Fruit fly (Drosophila melanogaster): Measurements from ENCODE around the gene CG33920.

Gene CG33920

dm6 chr3R:31064653-31065322 lies 19.9 kb upstream of the CG33920 start, which contains the start of gene Sox100B (continued):
- TF ChIP-seq jumu (GFP tag; optimal IDR thresholded peaks at IDR 0.05) (peak; percentile 3), dpn (GFP tag; optimal IDR thresholded peaks at IDR 0.05) (peak in 1 of 2 experiments; percentile 37), Xbp1 (GFP tag; optimal IDR thresholded peaks at IDR 0.05) (peak; percentile 45), tio (GFP tag; optimal IDR thresholded peaks at IDR 0.05) (no peak), CG8924 (tag; optimal IDR thresholded peaks at IDR 0.05) (peak; percentile 76), CG17359 (tag; optimal IDR thresholded peaks at IDR 0.05) (peak; percentile 56), dysf (GFP tag; IDR thresholded peaks at IDR 0.05) (peak; percentile 73), Camta (GFP tag; optimal IDR thresholded peaks at IDR 0.05) (peak; percentile 18), fd102C (GFP tag; optimal IDR thresholded peaks at IDR 0.05) (peak; percentile 40), CG3995 (GFP tag; optimal IDR thresholded peaks at IDR 0.05) (no peak), jing (GFP tag; optimal IDR thresholded peaks at IDR 0.05) (no peak), her (GFP tag; optimal IDR thresholded peaks at IDR 0.05) (no peak), CG15479 (GFP tag; optimal IDR thresholded peaks at IDR 0.05) (no peak), en (GFP tag; optimal IDR thresholded peaks at IDR 0.05) (no peak), Neu2 (GFP tag; optimal IDR thresholded peaks at IDR 0.05; ENCODE audit: borderline replicate concordance) (no peak), CG10543 (GFP tag; optimal IDR thresholded peaks at IDR 0.05) (peak; percentile 24), CG2875 (GFP tag; optimal IDR thresholded peaks at IDR 0.05) (no peak), CG14710 (tag; optimal IDR thresholded peaks at IDR 0.05) (peak; percentile 84), Hsf (GFP tag; optimal IDR thresholded peaks at IDR 0.05) (peak; percentile 64), br (optimal IDR thresholded peaks at IDR 0.05) (no peak), sd (tag; optimal IDR thresholded peaks at IDR 0.05) (no peak), ERR (GFP tag; optimal IDR thresholded peaks at IDR 0.05) (no peak), sima (GFP tag; optimal IDR thresholded peaks at IDR 0.05) (no peak), h (optimal IDR thresholded peaks at IDR 0.05) (no peak), fd96Cb (tag; optimal IDR thresholded peaks at IDR 0.05) (peak; percentile 78), CG30020 (tag; optimal IDR thresholded peaks at IDR 0.05) (no peak), Nf-YC (tag; optimal IDR thresholded peaks at IDR 0.05) (peak; percentile 83), MBD-R2 (GFP tag; IDR thresholded peaks at IDR 0.05) (no peak), lbe (GFP tag; optimal IDR thresholded peaks at IDR 0.05) (no peak), nerfin-2 (GFP tag; IDR thresholded peaks at IDR 0.05; ENCODE audit: partially characterized antibody) (no peak), CG13624 (GFP tag; optimal IDR thresholded peaks at IDR 0.05) (no peak), sisA (GFP tag; IDR thresholded peaks at IDR 0.05) (peak; percentile 66), CG3065 (GFP tag; optimal IDR thresholded peaks at IDR 0.05) (peak; percentile 20), nerfin-1 (tag; optimal IDR thresholded peaks at IDR 0.05) (peak; percentile 52), Hr3 (GFP tag; optimal IDR thresholded peaks at IDR 0.05) (peak; percentile 50), onecut (GFP tag; IDR thresholded peaks at IDR 0.05) (peak; percentile 43; the same call in 1 of the 2 replicates), CG12659 (GFP tag; optimal IDR thresholded peaks at IDR 0.05) (peak; percentile 33), abd-A (tag; optimal IDR thresholded peaks at IDR 0.05) (no peak), twi (tag; optimal IDR thresholded peaks at IDR 0.05) (peak; percentile 76), CG31388 (GFP tag; optimal IDR thresholded peaks at IDR 0.05) (peak; percentile 5), Fer1 (GFP tag; optimal IDR thresholded peaks at IDR 0.05) (no peak), Vsx1 (GFP tag; optimal IDR thresholded peaks at IDR 0.05) (peak; percentile 6), CrebB (tag; optimal IDR thresholded peaks at IDR 0.05) (no peak), dimm (GFP tag; IDR thresholded peaks at IDR 0.05) (0 out of 2 replicates have a peak, but pooled peaks have one; percentile 10), Six4 (GFP tag; optimal IDR thresholded peaks at IDR 0.05) (peak; percentile 32), Ravus (GFP tag; IDR thresholded peaks at IDR 0.05) (no peak), CG6683 (GFP tag; optimal IDR thresholded peaks at IDR 0.05) (no peak), CG18011 (GFP tag; optimal IDR thresholded peaks at IDR 0.05) (no peak), ranshi (GFP tag; IDR thresholded peaks at IDR 0.05) (peak; percentile 70; the same call in 1 of the 2 replicates), NfI (GFP tag; optimal IDR thresholded peaks at IDR 0.05) (peak; percentile 10)

Data from whole organism, embryonic.